Worm (Caenorhabditis elegans): ENCODE measurements around the gene T20F7.3.

ce11 chrX:16872446-16872962 is 12.3 kb downstream of the T20F7.3 start, which contains the start of gene T20F7.1:
- TF ChIP-seq dao-5 (tag; optimal IDR thresholded peaks at IDR 0.05) (no peak), him-1 (tag; optimal IDR thresholded peaks at IDR 0.05) (no peak), W03F9.2 (tag; optimal IDR thresholded peaks at IDR 0.05) (no peak)
